Worm (Caenorhabditis elegans): Measurements from ENCODE around the gene T26H5.4.
A peak's percentile ranks its signal among the peaks of the same experiment; 100 is the strongest.

The T26H5.4 gene

DNA sequence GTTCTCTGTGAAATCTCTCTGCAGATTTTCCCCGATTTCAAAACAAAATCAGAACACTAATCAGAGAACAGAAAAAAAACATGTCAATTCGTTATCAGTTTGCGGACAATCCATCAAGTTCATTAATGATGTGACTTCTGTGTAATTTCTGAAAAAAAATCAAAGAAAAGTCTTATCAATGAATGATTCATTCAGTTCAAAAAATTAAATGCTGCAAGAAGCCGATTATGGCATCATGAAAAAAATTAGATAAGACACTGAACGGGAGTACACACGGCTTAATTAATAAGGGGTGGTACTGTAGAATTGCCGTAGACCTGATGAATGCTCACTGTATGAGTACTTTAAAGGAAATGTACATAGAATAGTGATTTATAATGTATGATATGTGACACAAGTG is 12.4 kb downstream of the T26H5.4 start:
- TF ChIP-seq vab-15 (tag; optimal IDR thresholded peaks at IDR 0.05) (no peak), elt-2 (tag; optimal IDR thresholded peaks at IDR 0.05) (peak; percentile 61)

DNA sequence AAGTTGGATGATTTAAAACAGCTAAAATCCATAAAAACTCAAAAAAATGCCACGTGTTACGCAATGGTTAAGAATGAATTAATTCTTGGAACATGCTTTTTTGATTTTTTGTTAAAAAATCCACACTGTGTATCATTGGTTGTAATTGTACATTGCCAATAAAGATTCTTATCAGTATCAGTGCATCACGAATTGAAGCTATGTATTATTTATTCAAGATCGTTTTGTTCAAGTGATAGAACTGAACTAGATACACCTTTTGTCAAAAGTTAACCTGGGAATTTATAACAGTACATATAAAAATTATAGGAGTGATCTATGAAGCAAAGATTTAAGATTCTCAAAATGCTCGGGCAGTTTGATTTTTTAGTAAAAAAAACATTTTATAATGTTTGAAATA is 13.9 kb downstream of the T26H5.4 start:
- no peak for TF ChIP-seq nhr-71 (tag; optimal IDR thresholded peaks at IDR 0.05)
- TF ChIP-seq elt-2 (tag; optimal IDR thresholded peaks at IDR 0.05), result peak; percentile 36

- peak; percentile 46 for TF ChIP-seq pqm-1 (tag; optimal IDR thresholded peaks at IDR 0.05)
- peak; percentile 41 for TF ChIP-seq elt-2 (tag; optimal IDR thresholded peaks at IDR 0.05)
- no peak for TF ChIP-seq efl-1 (optimal IDR thresholded peaks at IDR 0.05)
- peak in 1 of 2 experiments; percentile 4 for TF ChIP-seq efl-1 (GFP tag; optimal IDR thresholded peaks at IDR 0.05 in 1 of 2)
- no peak for TF ChIP-seq nhr-19 (GFP tag; conservative IDR thresholded peaks at IDR 0.05)
- no peak for TF ChIP-seq F16B12.6 (tag; optimal IDR thresholded peaks at IDR 0.05)
- TF ChIP-seq lin-35 (GFP tag; optimal IDR thresholded peaks at IDR 0.05), result peak in 1 of 2 experiments; percentile 25
- TF ChIP-seq hlh-17 (GFP tag; optimal IDR thresholded peaks at IDR 0.05; ENCODE audit: borderline replicate concordance), result no peak
- no peak for TF ChIP-seq skn-1 (tag; optimal IDR thresholded peaks at IDR 0.05)
Observed at ce11 chrV:15432457-15432856, 16.0 kb downstream of the T26H5.4 start, which contains the start of gene T26H5.8. T26H5.8 (minus strand) TSS chrV:15432726.

- TF ChIP-seq xbp-1 (tag; optimal IDR thresholded peaks at IDR 0.05) (no peak), ztf-11 (tag; optimal IDR thresholded peaks at IDR 0.05) (no peak), tbx-2 (tag; optimal IDR thresholded peaks at IDR 0.05) (no peak), snpc-4 (tag; optimal IDR thresholded peaks at IDR 0.05) (no peak), nhr-19 (GFP tag; conservative IDR thresholded peaks at IDR 0.05) (no peak), jun-1 (tag; optimal IDR thresholded peaks at IDR 0.05) (no peak), ceh-8 (GFP tag; optimal IDR thresholded peaks at IDR 0.05) (no peak), nhr-85 (tag) (no peak), grh-1 (GFP tag; IDR thresholded peaks at IDR 0.05) (no peak; the same call in 1 of the 2 replicates), elt-2 (tag; optimal IDR thresholded peaks at IDR 0.05) (no peak), pqm-1 (tag; optimal IDR thresholded peaks at IDR 0.05) (peak; percentile 23), ets-5 (GFP tag; IDR thresholded peaks at IDR 0.05) (no peak), pax-3 (tag; optimal IDR thresholded peaks at IDR 0.05) (peak; percentile 51), elt-3 (tag; optimal IDR thresholded peaks at IDR 0.05) (no peak), fkh-10 (GFP tag; optimal IDR thresholded peaks at IDR 0.05) (no peak), efl-1 (optimal IDR thresholded peaks at IDR 0.05) (no peak), efl-1 (GFP tag; optimal IDR thresholded peaks at IDR 0.05 in 1 of 2) (peak in 1 of 2 experiments; percentile 81), blmp-1 (tag; optimal IDR thresholded peaks at IDR 0.05) (no peak), rnt-1 (tag; optimal IDR thresholded peaks at IDR 0.05) (no peak), zip-4 (GFP tag; optimal IDR thresholded peaks at IDR 0.05) (no peak), vab-15 (tag; optimal IDR thresholded peaks at IDR 0.05) (no peak)
Observed at ce11 chrV:15431322-15432052, 17.0 kb downstream of the T26H5.4 start.

DNA sequence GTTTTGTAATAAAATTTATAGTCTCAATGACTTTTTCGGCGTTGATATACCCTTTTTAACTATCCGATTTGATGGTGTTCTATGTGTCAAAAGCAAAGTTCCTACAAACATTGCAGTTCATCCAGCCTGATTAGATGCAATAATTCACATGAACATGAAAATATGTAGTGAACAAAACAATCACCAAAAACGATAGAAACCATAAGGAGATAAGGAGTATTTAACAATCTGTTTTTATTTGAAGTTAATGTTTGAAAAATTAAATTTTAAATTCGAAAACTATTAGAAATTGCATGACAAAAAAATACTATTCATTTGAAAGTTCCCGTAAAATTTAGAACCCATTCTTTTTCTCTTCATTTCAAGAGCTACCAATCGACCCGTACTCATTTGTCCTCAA is 21.6 kb downstream of the T26H5.4 start, which contains the start of gene fbxa-209:
Gene fbxa-209 (minus strand): TSS at position 101 of the 400 bp plus-strand sequence.
- peak; percentile 13 for TF ChIP-seq nhr-85 (tag)
- TF ChIP-seq hlh-4 (tag; optimal IDR thresholded peaks at IDR 0.05), result no peak
- TF ChIP-seq efl-1 (optimal IDR thresholded peaks at IDR 0.05), result no peak
- TF ChIP-seq efl-1 (GFP tag; optimal IDR thresholded peaks at IDR 0.05 in 1 of 2), result peak in 1 of 2 experiments; percentile 84

- no peak for TF ChIP-seq ceh-82 (tag; optimal IDR thresholded peaks at IDR 0.05)
- TF ChIP-seq alr-1 (tag; optimal IDR thresholded peaks at IDR 0.05; ENCODE audit: borderline replicate concordance), result no peak
- no peak for TF ChIP-seq nhr-19 (GFP tag; conservative IDR thresholded peaks at IDR 0.05)
- no peak for TF ChIP-seq vab-15 (tag; optimal IDR thresholded peaks at IDR 0.05)
- TF ChIP-seq efl-1 (optimal IDR thresholded peaks at IDR 0.05), result no peak
- peak in 1 of 2 experiments; percentile 9 for TF ChIP-seq efl-1 (GFP tag; optimal IDR thresholded peaks at IDR 0.05 in 1 of 2)
- TF ChIP-seq zag-1 (tag; optimal IDR thresholded peaks at IDR 0.05), result no peak
- no peak for TF ChIP-seq ets-5 (GFP tag; IDR thresholded peaks at IDR 0.05)
- TF ChIP-seq ces-1 (GFP tag; optimal IDR thresholded peaks at IDR 0.05), result no peak
- TF ChIP-seq fkh-4 (tag; optimal IDR thresholded peaks at IDR 0.05; ENCODE audit: borderline replicate concordance), result no peak
- TF ChIP-seq elt-2 (tag; optimal IDR thresholded peaks at IDR 0.05), result peak; percentile 65
Observed at ce11 chrV:15425368-15426091, 23.0 kb downstream of the T26H5.4 start, which contains the start of gene Y36E3A.2. Y36E3A.2 (plus strand) TSS chrV:15426041.
